Fruit fly (Drosophila melanogaster): Measurements from ENCODE around the gene sfl.

The sfl gene

dm6 chr3L:6554056-6554739, 58.7 kb downstream of the sfl start (continued):
- TF ChIP-seq CG32006 (GFP tag; optimal IDR thresholded peaks at IDR 0.05) = peak; percentile 5
- peak; percentile 24 for TF ChIP-seq Met (GFP tag; optimal IDR thresholded peaks at IDR 0.05)
- no peak for TF ChIP-seq CG11762 (GFP tag; optimal IDR thresholded peaks at IDR 0.05; ENCODE audit: insufficient read depth)
- TF ChIP-seq Smox (GFP tag; optimal IDR thresholded peaks at IDR 0.05) = no peak
- TF ChIP-seq salr (GFP tag; optimal IDR thresholded peaks at IDR 0.05) = no peak
- TF ChIP-seq CG34406 (GFP tag; optimal IDR thresholded peaks at IDR 0.05) = no peak
- TF ChIP-seq vri (GFP tag; optimal IDR thresholded peaks at IDR 0.05) = no peak
- TF ChIP-seq Eip78C (GFP tag) = no peak
- TF ChIP-seq CG31627 (GFP tag; optimal IDR thresholded peaks at IDR 0.05) = peak; percentile 28
- TF ChIP-seq CG10669 (GFP tag; optimal IDR thresholded peaks at IDR 0.05) = no peak
- no peak for TF ChIP-seq CG3032 (tag; optimal IDR thresholded peaks at IDR 0.05)
- no peak for TF ChIP-seq CG3919 (GFP tag; optimal IDR thresholded peaks at IDR 0.05)
- peak; percentile 19 for TF ChIP-seq Hr39 (GFP tag; optimal IDR thresholded peaks at IDR 0.05)

DNA sequence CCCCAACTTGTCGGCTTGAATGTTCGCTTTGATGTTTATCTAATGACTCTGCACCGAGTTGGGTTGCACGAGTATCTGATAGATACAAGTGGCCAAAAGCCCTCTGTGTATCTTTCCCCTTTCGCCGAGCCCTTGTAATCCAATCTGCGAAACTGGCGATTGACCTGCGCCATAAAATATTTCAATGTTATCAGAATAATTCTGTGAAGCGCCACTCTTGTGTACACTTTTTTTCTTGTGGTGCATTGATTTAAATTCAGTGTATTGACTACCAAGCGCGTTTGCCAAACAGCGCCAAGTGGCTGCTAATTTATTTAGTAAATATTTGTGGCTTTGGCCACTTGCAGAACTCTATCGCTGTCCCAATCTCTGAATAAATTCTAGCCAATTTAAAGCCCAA, 60.7 kb downstream of the sfl start:
- no peak for TF ChIP-seq CG1621 (tag; optimal IDR thresholded peaks at IDR 0.05)
- TF ChIP-seq Hr4 (GFP tag; optimal IDR thresholded peaks at IDR 0.05) = no peak
- no peak for TF ChIP-seq net (GFP tag; optimal IDR thresholded peaks at IDR 0.05)
- TF ChIP-seq Smox (GFP tag; optimal IDR thresholded peaks at IDR 0.05) = no peak
- peak; percentile 70 for TF ChIP-seq fkh (GFP tag; optimal IDR thresholded peaks at IDR 0.05)
- TF ChIP-seq CG10669 (GFP tag; optimal IDR thresholded peaks at IDR 0.05) = no peak
- TF ChIP-seq CG7368 (GFP tag; optimal IDR thresholded peaks at IDR 0.05) = no peak
- TF ChIP-seq fd59A (GFP tag; optimal IDR thresholded peaks at IDR 0.05) = no peak
- TF ChIP-seq svp (GFP tag) = peak; percentile 77

DNA sequence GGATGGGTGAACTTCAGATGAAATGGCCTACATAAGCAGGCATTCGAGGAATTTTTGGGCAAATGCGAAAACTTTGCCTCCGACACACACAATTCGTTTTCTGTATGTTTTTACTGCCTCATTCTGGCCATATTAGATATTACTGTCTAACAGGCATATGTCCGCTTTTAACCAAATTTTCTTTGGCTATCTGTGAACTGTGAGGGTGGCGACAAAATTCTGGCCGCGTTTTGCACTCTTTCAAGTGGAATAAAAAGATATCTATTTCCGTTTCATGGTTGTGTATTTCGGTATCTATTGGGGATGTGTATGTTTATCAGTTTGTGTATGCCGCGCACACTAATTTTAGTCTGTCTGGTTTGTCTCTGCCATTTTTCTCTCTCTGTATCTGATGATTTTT, 63.0 kb downstream of the sfl start:
- TF ChIP-seq Eip78C (GFP tag) (no peak), net (GFP tag; optimal IDR thresholded peaks at IDR 0.05) (no peak), ss (GFP tag; optimal IDR thresholded peaks at IDR 0.05) (no peak), Ets21C (GFP tag; optimal IDR thresholded peaks at IDR 0.05) (no peak), CG9139 (GFP tag; optimal IDR thresholded peaks at IDR 0.05) (no peak), CG8319 (GFP tag; optimal IDR thresholded peaks at IDR 0.05) (no peak), CG6808 (GFP tag; optimal IDR thresholded peaks at IDR 0.05) (no peak), OdsH (GFP tag; optimal IDR thresholded peaks at IDR 0.05) (no peak), salr (GFP tag; optimal IDR thresholded peaks at IDR 0.05) (no peak), CG6163 (GFP tag; IDR thresholded peaks at IDR 0.05) (no peak), Sox15 (GFP tag; optimal IDR thresholded peaks at IDR 0.05) (no peak)

- TF ChIP-seq CG1621 (tag; optimal IDR thresholded peaks at IDR 0.05) (no peak), eg (GFP tag; IDR thresholded peaks at IDR 0.05) (peak; percentile 39; the same call in 1 of the 3 replicates), CG34406 (GFP tag; optimal IDR thresholded peaks at IDR 0.05) (no peak)
Observed at dm6 chr3L:6561052-6561451, 65.6 kb downstream of the sfl start.

DNA sequence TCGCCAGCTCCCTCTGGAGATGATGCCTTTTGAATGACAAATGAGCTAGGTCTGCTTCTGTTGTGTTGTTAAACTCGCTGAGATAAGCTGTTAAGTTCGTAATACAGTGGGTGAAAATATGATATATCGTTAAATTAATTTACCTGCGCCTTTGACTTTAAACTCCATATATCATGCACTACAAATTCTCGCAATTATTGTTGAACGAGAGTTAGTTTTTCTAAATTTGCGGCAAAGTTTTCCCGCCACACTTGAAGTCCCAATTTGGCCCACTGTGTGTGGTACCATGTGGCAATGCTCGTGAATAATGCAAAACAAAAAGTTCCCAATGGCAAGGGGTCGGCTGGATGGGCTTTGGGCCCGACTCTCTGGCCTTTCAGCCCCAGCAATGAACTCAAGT, 81.2 kb downstream of the sfl start:
- TF ChIP-seq CG34406 (GFP tag; optimal IDR thresholded peaks at IDR 0.05) = peak; percentile 71
- peak; percentile 47 for TF ChIP-seq fd59A (GFP tag; optimal IDR thresholded peaks at IDR 0.05)
- TF ChIP-seq CG6163 (GFP tag; IDR thresholded peaks at IDR 0.05) = peak; percentile 75
- TF ChIP-seq net (GFP tag; optimal IDR thresholded peaks at IDR 0.05) = peak; percentile 65
- peak; percentile 63 for TF ChIP-seq Sox102F (GFP tag; optimal IDR thresholded peaks at IDR 0.05)
- TF ChIP-seq CG10631 (GFP tag; optimal IDR thresholded peaks at IDR 0.05) = peak; percentile 50
- no peak for TF ChIP-seq CG3032 (tag; optimal IDR thresholded peaks at IDR 0.05)
- TF ChIP-seq CG1621 (tag; optimal IDR thresholded peaks at IDR 0.05) = peak; percentile 43
- peak; percentile 62 for TF ChIP-seq acj6 (GFP tag; optimal IDR thresholded peaks at IDR 0.05)
- peak; percentile 73 for TF ChIP-seq CG7368 (GFP tag; optimal IDR thresholded peaks at IDR 0.05)
- TF ChIP-seq Lpt (GFP tag; optimal IDR thresholded peaks at IDR 0.05) = peak; percentile 28
- TF ChIP-seq CG8119 (GFP tag; IDR thresholded peaks at IDR 0.05) = peak; percentile 62
- TF ChIP-seq CG6276 (GFP tag; optimal IDR thresholded peaks at IDR 0.05) = peak; percentile 43
- peak; percentile 61 for TF ChIP-seq CG8632 (GFP tag; optimal IDR thresholded peaks at IDR 0.05)
- TF ChIP-seq CG16779 (tag; optimal IDR thresholded peaks at IDR 0.05) = no peak
- peak; percentile 57 for TF ChIP-seq svp (GFP tag)
- TF ChIP-seq Met (GFP tag; optimal IDR thresholded peaks at IDR 0.05) = peak; percentile 61
- peak; percentile 60 for TF ChIP-seq Gug (GFP tag; IDR thresholded peaks at IDR 0.05)
- peak; percentile 43 for TF ChIP-seq CG11762 (GFP tag; optimal IDR thresholded peaks at IDR 0.05; ENCODE audit: insufficient read depth)
- peak; percentile 67 for TF ChIP-seq spab (GFP tag; optimal IDR thresholded peaks at IDR 0.05)
- peak; percentile 79 for TF ChIP-seq pdm3 (GFP tag; optimal IDR thresholded peaks at IDR 0.05)
- TF ChIP-seq CG11902 (GFP tag; optimal IDR thresholded peaks at IDR 0.05) = peak; percentile 61
- peak; percentile 71 for TF ChIP-seq CG32006 (GFP tag; optimal IDR thresholded peaks at IDR 0.05)
- TF ChIP-seq vri (GFP tag; optimal IDR thresholded peaks at IDR 0.05) = peak; percentile 23
- TF ChIP-seq CG4318 (GFP tag; optimal IDR thresholded peaks at IDR 0.05) = peak; percentile 54

Data from whole organism, prepupa.